Fruit fly (Drosophila melanogaster) whole organism, embryonic: ENCODE measurements around the gene Mettl5.

ENCODE experiments used
- Awh ChIP-seq: fragments of 200-800 bp; sonication (Bioruptor generic); IDR thresholded peaks from 2 replicates; pipeline ENCODE4, ENCODE4 v1.3.6; 2022; ENCODE audit warnings: missing biosample characterization, missing genetic modification characterization
- Bteb2 ChIP-seq: fragments of 200-800 bp; sonication (Bioruptor generic); optimal IDR thresholded peaks from 2 replicates; lab custom pipeline; 2016; ENCODE audit warnings: missing biosample characterization, missing genetic modification characterization
- CG10209 ChIP-seq: fragments of 200-800 bp; sonication (Bioruptor generic); optimal IDR thresholded peaks from 3 replicates; lab custom pipeline; 2017; ENCODE audit warnings: missing biosample characterization, mild to moderate bottlenecking, missing genetic modification characterization, missing genetic modification reagents
- CG10431 ChIP-seq: fragments of 200-800 bp; sonication (Bioruptor generic); optimal IDR thresholded peaks from 3 replicates; lab custom pipeline; 2018; ENCODE audit warnings: missing biosample characterization, mild to moderate bottlenecking, missing genetic modification characterization
- CG11723 ChIP-seq: fragments of 200-800 bp; sonication (Bioruptor generic); optimal IDR thresholded peaks from 2 replicates; lab custom pipeline; 2017; ENCODE audit warnings: missing biosample characterization, mild to moderate bottlenecking, missing genetic modification characterization
- CG12104 ChIP-seq: fragments of 200-800 bp; sonication (Bioruptor generic); optimal IDR thresholded peaks from 3 replicates; lab custom pipeline; 2016; ENCODE audit warnings: missing biosample characterization, missing genetic modification characterization
- CG12155 ChIP-seq: fragments of 200-800 bp; sonication (Bioruptor generic); optimal IDR thresholded peaks from 3 replicates; lab custom pipeline; 2016; ENCODE audit warnings: missing biosample characterization, missing genetic modification characterization
- CG13123 ChIP-seq: fragments of 200-800 bp; sonication (Bioruptor generic); optimal IDR thresholded peaks from 2 replicates; lab custom pipeline; 2016; ENCODE audit warnings: missing biosample characterization, missing genetic modification characterization
- CG14014 ChIP-seq: fragments of 200-800 bp; sonication (Bioruptor generic); IDR thresholded peaks from 2 replicates; pipeline ENCODE4 v1.3.6; 2022; ENCODE audit warnings: missing biosample characterization, missing genetic modification characterization
- CG15479 ChIP-seq: fragments of 200-800 bp; sonication (Bioruptor generic); optimal IDR thresholded peaks from 3 replicates; lab custom pipeline; 2019; ENCODE audit warnings: missing biosample characterization, mild to moderate bottlenecking, missing genetic modification characterization, moderate library complexity
- CG1602 ChIP-seq: fragments of 200-800 bp; sonication (Bioruptor generic); optimal IDR thresholded peaks from 3 replicates; lab custom pipeline; 2016; ENCODE audit warnings: missing biosample characterization, missing genetic modification characterization
- CG1647 ChIP-seq: fragments of 200-800 bp; sonication (Bioruptor generic); optimal IDR thresholded peaks from 3 replicates; lab custom pipeline; 2016; ENCODE audit warnings: missing biosample characterization, missing genetic modification characterization
- CG18011 ChIP-seq: fragments of 200-800 bp; sonication (Bioruptor generic); optimal IDR thresholded peaks from 2 replicates; lab custom pipeline; 2017; ENCODE audit warnings: missing biosample characterization, missing genetic modification characterization, mild to moderate bottlenecking, moderate library complexity, missing genotype
- CG2116 ChIP-seq: fragments of 200-800 bp; sonication (Bioruptor generic); optimal IDR thresholded peaks from 3 replicates; lab custom pipeline; 2018; ENCODE audit warnings: missing biosample characterization, mild to moderate bottlenecking, missing genetic modification characterization
- CG2129 ChIP-seq: fragments of 200-800 bp; sonication (Bioruptor generic); IDR thresholded peaks from 2 replicates; pipeline ENCODE4 v1.3.6; 2022; ENCODE audit warnings: missing biosample characterization, missing genetic modification characterization; ENCODE audit not compliant: partially characterized antibody
- CG4328 ChIP-seq: fragments of 200-800 bp; sonication (Bioruptor generic); optimal IDR thresholded peaks from 3 replicates; lab custom pipeline; 2017; ENCODE audit warnings: missing biosample characterization, missing genetic modification reagents, missing genetic modification characterization
- CG43689 ChIP-seq: fragments of 200-800 bp; sonication (Bioruptor generic); IDR thresholded peaks from 2 replicates; pipeline ENCODE4 v1.3.6; 2022; ENCODE audit warnings: missing biosample characterization, missing genetic modification characterization
- CG4707 ChIP-seq: fragments of 200-800 bp; sonication (Bioruptor generic); optimal IDR thresholded peaks from 2 replicates; lab custom pipeline; 2018; ENCODE audit warnings: missing biosample characterization, mild to moderate bottlenecking, missing genetic modification characterization, moderate library complexity
- CG4730 ChIP-seq: fragments of 200-800 bp; sonication (Bioruptor generic); IDR thresholded peaks from 2 replicates; pipeline ENCODE4 v1.3.6; 2022; ENCODE audit warnings: missing biosample characterization, missing genetic modification characterization
- CG6765 ChIP-seq: fragments of 200-800 bp; sonication (Bioruptor generic); optimal IDR thresholded peaks from 3 replicates; lab custom pipeline; 2017; ENCODE audit warnings: missing biosample characterization, mild to moderate bottlenecking, missing genetic modification characterization
- CG6791 ChIP-seq: fragments of 200-800 bp; sonication (Bioruptor generic); IDR thresholded peaks from 3 replicates; pipeline ENCODE4 v1.3.6; 2022; ENCODE audit warnings: missing biosample characterization, missing genetic modification characterization; ENCODE audit not compliant: partially characterized antibody
- CG7357 ChIP-seq: fragments of 200-800 bp; sonication (Bioruptor generic); IDR thresholded peaks from 3 replicates; pipeline ENCODE4 v1.3.6; 2022; ENCODE audit warnings: missing biosample characterization, missing genetic modification characterization
- CG8281 ChIP-seq: fragments of 200-800 bp; sonication (Bioruptor generic); optimal IDR thresholded peaks from 2 replicates; lab custom pipeline; 2018; ENCODE audit warnings: missing biosample characterization, mild to moderate bottlenecking, missing genetic modification characterization, moderate library complexity
- CG8290 ChIP-seq, 3 experiments: fragments of 200-800 bp; sonication (Bioruptor generic); optimal IDR thresholded peaks; 2 replicates each; lab custom pipeline; 2016 to 2019; ENCODE audit warnings: missing biosample characterization in 3 of 3, missing genetic modification characterization in 3 of 3, mild to moderate bottlenecking in 2 of 3, moderate library complexity in 1 of 3
- Camta ChIP-seq: fragments of 200-800 bp; sonication (Bioruptor generic); optimal IDR thresholded peaks from 2 replicates; lab custom pipeline; 2016; ENCODE audit warnings: missing biosample characterization, missing genetic modification characterization
- D19B ChIP-seq: fragments of 200-800 bp; sonication (Bioruptor generic); optimal IDR thresholded peaks from 2 replicates; lab custom pipeline; 2017; ENCODE audit warnings: missing biosample characterization, mild to moderate bottlenecking, missing genetic modification characterization
- Dbx ChIP-seq: fragments of 200-800 bp; sonication (Bioruptor generic); IDR thresholded peaks from 3 replicates; pipeline ENCODE4 v1.3.6; 2022; ENCODE audit warnings: missing biosample characterization, missing genetic modification characterization
- Doc3 ChIP-seq: fragments of 200-800 bp; sonication (Bioruptor generic); IDR thresholded peaks from 3 replicates; pipeline ENCODE4 v1.3.6; 2022; ENCODE audit warnings: missing biosample characterization, missing genetic modification characterization; ENCODE audit not compliant: partially characterized antibody
- ERR ChIP-seq: fragments of 200-800 bp; sonication (Bioruptor generic); optimal IDR thresholded peaks from 2 replicates; lab custom pipeline; 2016; ENCODE audit warnings: missing biosample characterization, missing genetic modification characterization
- Elba2 ChIP-seq: fragments of 200-800 bp; sonication (Bioruptor generic); optimal IDR thresholded peaks from 3 replicates; lab custom pipeline; 2016; ENCODE audit warnings: missing biosample characterization, missing genetic modification characterization
- Jarid2 ChIP-seq: fragments of 200-800 bp; sonication (Bioruptor generic); optimal IDR thresholded peaks from 3 replicates; lab custom pipeline; 2017; ENCODE audit warnings: mild to moderate bottlenecking, missing biosample characterization, missing genetic modification reagents, missing genetic modification characterization
- Mad ChIP-seq: fragments of 200-800 bp; sonication (Bioruptor generic); optimal IDR thresholded peaks from 2 replicates; lab custom pipeline; 2016; ENCODE audit warnings: missing biosample characterization, missing genetic modification characterization
- Nf-YC ChIP-seq: fragments of 200-800 bp; optimal IDR thresholded peaks from 3 replicates; lab custom pipeline; 2019; ENCODE audit warnings: missing biosample characterization, mild to moderate bottlenecking, missing genetic modification characterization, moderate library complexity
- PHDP ChIP-seq: fragments of 200-800 bp; sonication (Bioruptor generic); optimal IDR thresholded peaks from 3 replicates; lab custom pipeline; 2018; ENCODE audit warnings: missing biosample characterization, mild to moderate bottlenecking, missing genetic modification characterization, moderate library complexity
- bbx ChIP-seq: fragments of 200-800 bp; sonication (Bioruptor generic); IDR thresholded peaks from 2 replicates; pipeline ENCODE4 v1.3.6; 2022; ENCODE audit warnings: missing biosample characterization, missing genetic modification characterization; ENCODE audit not compliant: partially characterized antibody
- ci ChIP-seq: fragments of 200-800 bp; sonication (Bioruptor generic); IDR thresholded peaks from 3 replicates; pipeline ENCODE4 v1.3.6; 2022; ENCODE audit warnings: missing biosample characterization, missing genetic modification characterization
- dimm ChIP-seq: fragments of 200-800 bp; sonication (Bioruptor generic); IDR thresholded peaks from 2 replicates; pipeline ENCODE4 v1.3.6; 2022; ENCODE audit warnings: missing biosample characterization, missing genetic modification characterization
- esg ChIP-seq: fragments of 200-800 bp; sonication (Bioruptor generic); conservative IDR thresholded peaks from 2 replicates; pipeline ENCODE4 v1.3.6; 2022; ENCODE audit warnings: missing biosample characterization, missing genetic modification characterization
- fru ChIP-seq: fragments of >200 bp; optimal IDR thresholded peaks from 2 replicates; lab custom pipeline; 2017
- grau ChIP-seq: fragments of 200-800 bp; optimal IDR thresholded peaks from 3 replicates; lab custom pipeline; 2019; ENCODE audit warnings: missing biosample characterization, mild to moderate bottlenecking, missing genetic modification characterization, moderate library complexity
- grn ChIP-seq: fragments of 200-800 bp; sonication (Bioruptor generic); optimal IDR thresholded peaks from 3 replicates; lab custom pipeline; 2017; ENCODE audit warnings: missing biosample characterization, missing genetic modification characterization
- oc ChIP-seq: fragments of 200-800 bp; sonication (Bioruptor generic); optimal IDR thresholded peaks from 2 replicates; lab custom pipeline; 2018; ENCODE audit warnings: missing biosample characterization, mild to moderate bottlenecking, missing genetic modification characterization, moderate library complexity
- sd ChIP-seq: fragments of 200-800 bp; sonication (Bioruptor generic); optimal IDR thresholded peaks from 3 replicates; lab custom pipeline; 2018; ENCODE audit warnings: missing biosample characterization, mild to moderate bottlenecking, missing genetic modification characterization, moderate library complexity
- tio ChIP-seq: fragments of 200-800 bp; sonication (Bioruptor generic); optimal IDR thresholded peaks from 2 replicates; lab custom pipeline; 2017; ENCODE audit warnings: missing biosample characterization, missing genetic modification characterization, inconsistent platforms
- tna ChIP-seq: fragments of 200-800 bp; sonication (Bioruptor generic); IDR thresholded peaks from 2 replicates; pipeline ENCODE4 v1.3.6; 2022; ENCODE audit warnings: missing biosample characterization, missing genetic modification characterization; ENCODE audit not compliant: partially characterized antibody
- ttk ChIP-seq: fragments of 200-800 bp; sonication (Bioruptor generic); IDR thresholded peaks from 2 replicates; pipeline ENCODE4 v2.1.2; 2022; ENCODE audit warnings: missing biosample characterization, missing genetic modification characterization
- tup ChIP-seq: fragments of 200-800 bp; sonication (Bioruptor generic); optimal IDR thresholded peaks from 2 replicates; lab custom pipeline; 2016; ENCODE audit warnings: missing biosample characterization, mild to moderate bottlenecking, missing genetic modification characterization, moderate library complexity
- tx ChIP-seq: fragments of 200-800 bp; sonication (Bioruptor generic); optimal IDR thresholded peaks from 2 replicates; lab custom pipeline; 2016; ENCODE audit warnings: missing biosample characterization, missing genetic modification characterization
- wek ChIP-seq: fragments of 200-800 bp; sonication (Bioruptor generic); optimal IDR thresholded peaks from 3 replicates; lab custom pipeline; 2018; ENCODE audit warnings: missing biosample characterization, mild to moderate bottlenecking, missing genetic modification characterization, moderate library complexity
- yki ChIP-seq: fragments of >200 bp; optimal IDR thresholded peaks from 3 replicates; lab custom pipeline; 2018
- zen2 ChIP-seq: fragments of 200-800 bp; sonication (Bioruptor generic); IDR thresholded peaks from 3 replicates; pipeline ENCODE4 v1.3.6; 2022; ENCODE audit warnings: missing biosample characterization, missing genetic modification characterization; ENCODE audit not compliant: partially characterized antibody

The Mettl5 gene

DNA sequence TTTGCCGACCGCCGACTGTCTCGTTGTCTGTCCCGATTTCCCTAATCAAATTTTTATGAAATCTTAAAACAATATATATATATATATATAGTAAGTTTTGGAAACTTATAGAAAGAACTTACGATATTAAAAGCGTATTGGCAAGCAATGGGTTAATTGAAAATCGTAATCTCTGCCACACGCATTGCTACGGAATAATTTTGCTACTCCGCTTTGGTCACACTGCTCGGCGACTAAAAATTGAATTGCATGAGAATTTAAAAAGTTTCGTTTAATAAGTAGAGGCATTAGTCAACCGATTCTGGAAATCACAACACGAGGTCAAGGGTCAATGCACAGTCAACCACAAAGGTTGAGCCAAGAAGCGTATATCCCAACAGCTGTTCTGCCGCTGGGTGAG is 2.4 kb upstream of the Mettl5 start, which contains the start of gene Bet1 (continued):
- TF ChIP-seq Camta (GFP tag; lab: Kevin White, UChicago) (no peak), CG1647 (GFP tag; lab: Kevin White, UChicago) (no peak), PHDP (tag; lab: Kevin White, UChicago) (no peak), ci (0 out of 3 replicates have a peak, but pooled peaks have one; percentile 38), CG6765 (no peak), CG8290 (GFP tag; optimal IDR thresholded peaks at IDR 0.05; lab: Kevin White, UChicago) (no peak), CG8290 (tag; optimal IDR thresholded peaks at IDR 0.05; lab: Kevin White, UChicago) (peak in 1 of 2 experiments; percentile 4), grn (GFP tag; lab: Kevin White, UChicago) (no peak), CG2129 (GFP tag; lab: Robert Waterston, UW) (no peak), Elba2 (peak; percentile 25), Nf-YC (no peak), esg (GFP tag; lab: Robert Waterston, UW) (no peak), CG8281 (tag; lab: Kevin White, UChicago) (no peak), CG2116 (GFP tag; lab: Kevin White, UChicago) (no peak), Doc3 (GFP tag; lab: Robert Waterston, UW) (no peak), tio (no peak), CG10209 (peak; percentile 13), ERR (GFP tag; lab: Kevin White, UChicago) (no peak), CG1602 (GFP tag; lab: Kevin White, UChicago) (no peak), zen2 (no peak), CG12155 (GFP tag; lab: Kevin White, UChicago) (no peak), CG4328 (no peak), CG4707 (GFP tag; lab: Kevin White, UChicago) (no peak), oc (tag; lab: Kevin White, UChicago) (no peak), CG43689 (GFP tag; lab: Robert Waterston, UW) (no peak), CG6791 (no peak), tx (GFP tag; lab: Kevin White, UChicago) (no peak), CG18011 (GFP tag; lab: Kevin White, UChicago) (no peak), dimm (GFP tag; lab: Robert Waterston, UW) (no peak), tup (GFP tag; lab: Kevin White, UChicago) (no peak), CG13123 (no peak), Mad (no peak), wek (GFP tag; lab: Kevin White, UChicago) (no peak), Bteb2 (GFP tag; lab: Kevin White, UChicago) (no peak), yki (no peak), CG12104 (GFP tag; lab: Kevin White, UChicago) (no peak), Jarid2 (GFP tag; lab: Kevin White, UChicago) (no peak), Dbx (GFP tag; lab: Robert Waterston, UW) (no peak), Awh (GFP tag; lab: Robert Waterston, UW) (no peak), grau (tag; lab: Kevin White, UChicago) (peak; percentile 7), CG10431 (GFP tag; lab: Kevin White, UChicago) (no peak), CG4730 (GFP tag; lab: Robert Waterston, UW) (no peak), CG14014 (GFP tag; lab: Robert Waterston, UW) (0 out of 2 replicates have a peak, but pooled peaks have one; percentile 33), CG15479 (GFP tag; lab: Kevin White, UChicago) (no peak), D19B (GFP tag; lab: Kevin White, UChicago) (no peak), fru (lab: Kevin White, UChicago) (no peak), ttk (no peak), CG11723 (no peak), sd (tag; lab: Kevin White, UChicago) (no peak), tna (GFP tag; lab: Robert Waterston, UW) (no peak), bbx (GFP tag; lab: Robert Waterston, UW) (0 out of 2 replicates have a peak, but pooled peaks have one; percentile 21), CG7357 (no peak)
